Fruit fly (Drosophila melanogaster) whole organism, embryonic: ENCODE results near the gene CG42323.
A peak's percentile ranks its signal among the peaks of the same experiment; 100 is the strongest.

Experiments used
- Adf1 ChIP-seq: fragments of 200-800 bp; sonication (Bioruptor generic); IDR thresholded peaks from 2 replicates; pipeline ENCODE4 v1.3.6; 2022; ENCODE audit warnings: missing biosample characterization, missing genetic modification characterization
- CG10274 ChIP-seq: fragments of 200-800 bp; sonication (Bioruptor generic); optimal IDR thresholded peaks from 3 replicates; lab custom pipeline; 2017; ENCODE audit warnings: missing biosample characterization, mild to moderate bottlenecking, missing genetic modification characterization
- CG10462 ChIP-seq: fragments of 200-800 bp; sonication (Bioruptor generic); optimal IDR thresholded peaks from 2 replicates; lab custom pipeline; 2016; ENCODE audit warnings: missing biosample characterization, missing genetic modification characterization
- CG10543 ChIP-seq: fragments of 200-800 bp; sonication (Bioruptor generic); optimal IDR thresholded peaks from 3 replicates; lab custom pipeline; 2017; ENCODE audit warnings: missing biosample characterization, mild to moderate bottlenecking, missing genetic modification characterization, moderate library complexity
- CG11723 ChIP-seq: fragments of 200-800 bp; sonication (Bioruptor generic); optimal IDR thresholded peaks from 2 replicates; lab custom pipeline; 2017; ENCODE audit warnings: missing biosample characterization, mild to moderate bottlenecking, missing genetic modification characterization
- CG12769 ChIP-seq: fragments of 200-800 bp; sonication (Bioruptor generic); optimal IDR thresholded peaks from 2 replicates; lab custom pipeline; 2019; ENCODE audit warnings: missing biosample characterization, mild to moderate bottlenecking, missing genetic modification characterization, moderate library complexity
- CG13894 ChIP-seq: fragments of 200-800 bp; sonication (Bioruptor generic); optimal IDR thresholded peaks from 3 replicates; lab custom pipeline; 2018; ENCODE audit warnings: missing biosample characterization, mild to moderate bottlenecking, missing genetic modification characterization, moderate library complexity
- CG14667 ChIP-seq: fragments of 200-800 bp; sonication (Bioruptor generic); IDR thresholded peaks from 2 replicates; pipeline ENCODE4 v1.3.6; 2022; ENCODE audit warnings: missing biosample characterization, missing genetic modification characterization
- CG14710 ChIP-seq: fragments of 200-800 bp; sonication (Bioruptor generic); optimal IDR thresholded peaks from 3 replicates; lab custom pipeline; 2019; ENCODE audit warnings: missing biosample characterization, mild to moderate bottlenecking, missing genetic modification characterization, moderate library complexity
- CG16813 ChIP-seq: fragments of 200-800 bp; sonication (Bioruptor generic); IDR thresholded peaks from 3 replicates; pipeline ENCODE4 v1.3.6; 2022; ENCODE audit warnings: missing biosample characterization, missing genetic modification characterization; ENCODE audit not compliant: partially characterized antibody
- CG18476 ChIP-seq: fragments of 200-800 bp; sonication (Bioruptor generic); optimal IDR thresholded peaks from 2 replicates; lab custom pipeline; 2016; ENCODE audit warnings: missing biosample characterization, mild to moderate bottlenecking, missing genetic modification characterization
- CG2120 ChIP-seq: fragments of 200-800 bp; sonication (Bioruptor generic); optimal IDR thresholded peaks from 3 replicates; lab custom pipeline; 2016; ENCODE audit warnings: missing biosample characterization, missing genetic modification characterization
- CG2875 ChIP-seq: fragments of 200-800 bp; sonication (Bioruptor generic); optimal IDR thresholded peaks from 2 replicates; lab custom pipeline; 2017; ENCODE audit warnings: missing biosample characterization, mild to moderate bottlenecking, missing genetic modification characterization, missing genetic modification reagents
- CG3065 ChIP-seq: fragments of 200-800 bp; sonication (Bioruptor generic); optimal IDR thresholded peaks from 2 replicates; lab custom pipeline; 2016; ENCODE audit warnings: missing biosample characterization, missing genetic modification characterization
- CG34224 ChIP-seq: fragments of 200-800 bp; sonication (Bioruptor generic); IDR thresholded peaks from 3 replicates; pipeline ENCODE4 v1.3.6; 2022; ENCODE audit warnings: missing biosample characterization, missing genetic modification characterization; ENCODE audit not compliant: partially characterized antibody
- CG42726 ChIP-seq: fragments of 200-800 bp; sonication (Bioruptor generic); IDR thresholded peaks from 2 replicates; pipeline ENCODE4 v1.3.6; 2022; ENCODE audit warnings: missing biosample characterization, missing genetic modification characterization; ENCODE audit not compliant: partially characterized antibody
- CG4424 ChIP-seq: fragments of 200-800 bp; sonication (Bioruptor generic); optimal IDR thresholded peaks from 3 replicates; lab custom pipeline; 2016; ENCODE audit warnings: missing biosample characterization, missing genetic modification characterization
- CG5245 ChIP-seq: fragments of 200-800 bp; sonication (Bioruptor generic); optimal IDR thresholded peaks from 3 replicates; lab custom pipeline; 2016; ENCODE audit warnings: missing biosample characterization, missing genetic modification characterization
- CG8290 ChIP-seq, 3 experiments: fragments of 200-800 bp; sonication (Bioruptor generic); optimal IDR thresholded peaks; 2 replicates each; lab custom pipeline; 2016 to 2019; ENCODE audit warnings: missing biosample characterization in 3 of 3, missing genetic modification characterization in 3 of 3, mild to moderate bottlenecking in 2 of 3, moderate library complexity in 1 of 3
- CG8765 ChIP-seq: fragments of 200-800 bp; sonication (Bioruptor generic); IDR thresholded peaks from 2 replicates; pipeline ENCODE4 v1.3.6; 2022; ENCODE audit warnings: missing biosample characterization, missing genetic modification characterization
- Chrac-16 ChIP-seq: fragments of 200-800 bp; sonication (Bioruptor generic); optimal IDR thresholded peaks from 3 replicates; lab custom pipeline; 2016; ENCODE audit warnings: missing biosample characterization, missing genetic modification characterization
- CrebB ChIP-seq: fragments of 200-800 bp; sonication (Bioruptor generic); optimal IDR thresholded peaks from 3 replicates; lab custom pipeline; 2018; ENCODE audit warnings: missing biosample characterization, mild to moderate bottlenecking, missing genetic modification characterization
- Dip2 ChIP-seq: fragments of 200-800 bp; sonication (Bioruptor generic); IDR thresholded peaks from 2 replicates; pipeline ENCODE4 v1.3.6; 2022; ENCODE audit warnings: missing biosample characterization, missing genetic modification characterization
- GATAe ChIP-seq: fragments of 200-800 bp; sonication (Bioruptor generic); conservative IDR thresholded peaks from 2 replicates; pipeline ENCODE4 v1.3.6; 2022; ENCODE audit warnings: missing biosample characterization, missing genetic modification characterization
- Hr51 ChIP-seq, 2 experiments: fragments of 200-800 bp; sonication (Bioruptor generic); optimal IDR thresholded peaks; 2 replicates in 1 of 2; 3 replicates in 1 of 2; lab custom pipeline; 2016 to 2018; ENCODE audit warnings: missing biosample characterization in 2 of 2, missing genetic modification characterization in 2 of 2, mild to moderate bottlenecking in 1 of 2, moderate library complexity in 1 of 2
- NFAT ChIP-seq: fragments of 200-800 bp; sonication (Bioruptor generic); IDR thresholded peaks from 2 replicates; pipeline ENCODE4 v1.3.6; 2022; ENCODE audit warnings: missing biosample characterization, missing genetic modification characterization
- PHDP ChIP-seq: fragments of 200-800 bp; sonication (Bioruptor generic); optimal IDR thresholded peaks from 3 replicates; lab custom pipeline; 2018; ENCODE audit warnings: missing biosample characterization, mild to moderate bottlenecking, missing genetic modification characterization, moderate library complexity
- Pdp1 ChIP-seq, 2 experiments: fragments of 200-800 bp; sonication (Bioruptor generic); optimal IDR thresholded peaks; 3 replicates each; lab custom pipeline; 2016; ENCODE audit warnings: missing biosample characterization in 2 of 2, missing genetic modification characterization in 2 of 2, mild to moderate bottlenecking in 1 of 2, moderate library complexity in 1 of 2
- Taf1 ChIP-seq: fragments of 200-800 bp; sonication (Bioruptor generic); IDR thresholded peaks from 2 replicates; pipeline ENCODE4 v1.3.6; 2022; ENCODE audit warnings: missing biosample characterization, missing genetic modification characterization
- al ChIP-seq: fragments of 200-800 bp; sonication (Bioruptor generic); IDR thresholded peaks from 2 replicates; pipeline ENCODE4 v1.3.6; 2022; ENCODE audit warnings: missing biosample characterization, missing genetic modification characterization
- ci ChIP-seq: fragments of 200-800 bp; sonication (Bioruptor generic); IDR thresholded peaks from 3 replicates; pipeline ENCODE4 v1.3.6; 2022; ENCODE audit warnings: missing biosample characterization, missing genetic modification characterization
- eve ChIP-seq, 2 experiments: fragments of >200 bp; optimal IDR thresholded peaks; 2 replicates each; lab custom pipeline; 2017; ENCODE audit warnings: missing biosample characterization in 2 of 2, missing genetic modification characterization in 2 of 2
- gcm ChIP-seq: fragments of 200-800 bp; sonication (Bioruptor generic); optimal IDR thresholded peaks from 2 replicates; lab custom pipeline; 2019; ENCODE audit warnings: missing biosample characterization, mild to moderate bottlenecking, missing genetic modification characterization, moderate library complexity
- hb ChIP-seq: fragments of 200-800 bp; sonication (Bioruptor generic); IDR thresholded peaks from 3 replicates; pipeline ENCODE4 v1.3.6; 2022; ENCODE audit warnings: missing biosample characterization, missing genetic modification characterization; ENCODE audit not compliant: partially characterized antibody
- ken ChIP-seq: fragments of 200-800 bp; sonication (Bioruptor generic); IDR thresholded peaks from 3 replicates; pipeline ENCODE4 v1.3.6; 2022; ENCODE audit warnings: missing biosample characterization, missing genetic modification characterization
- nerfin-2 ChIP-seq: fragments of 200-800 bp; sonication (Bioruptor generic); IDR thresholded peaks from 2 replicates; pipeline ENCODE4 v1.3.6; 2022; ENCODE audit warnings: missing biosample characterization, missing genetic modification characterization; ENCODE audit not compliant: partially characterized antibody
- onecut ChIP-seq: fragments of 200-800 bp; sonication (Bioruptor generic); IDR thresholded peaks from 2 replicates; pipeline ENCODE4 v1.3.6; 2022; ENCODE audit warnings: missing biosample characterization, missing genetic modification characterization
- p53 ChIP-seq: fragments of 200-800 bp; sonication (Bioruptor generic); optimal IDR thresholded peaks from 2 replicates; lab custom pipeline; 2016; ENCODE audit warnings: missing biosample characterization, missing genetic modification characterization
- psq ChIP-seq: fragments of 200-800 bp; sonication (Bioruptor generic); optimal IDR thresholded peaks from 2 replicates; lab custom pipeline; 2017; ENCODE audit warnings: missing biosample characterization, missing genetic modification characterization
- sens ChIP-seq: fragments of 200-800 bp; sonication (Bioruptor generic); peaks from one replicate; lab custom pipeline; 2016; ENCODE audit warnings: missing biosample characterization, missing genetic modification characterization
- sna ChIP-seq: fragments of 200-800 bp; sonication (Bioruptor generic); IDR thresholded peaks from 2 replicates; pipeline ENCODE4 v1.3.6; 2022; ENCODE audit warnings: missing biosample characterization, missing genetic modification characterization; ENCODE audit not compliant: partially characterized antibody
- ssp ChIP-seq: fragments of 200-800 bp; sonication (Bioruptor generic); IDR thresholded peaks from 2 replicates; pipeline ENCODE4 v1.3.6; 2022; ENCODE audit warnings: missing biosample characterization, missing genetic modification characterization
- tap ChIP-seq: fragments of 200-800 bp; optimal IDR thresholded peaks from 3 replicates; lab custom pipeline; 2019; ENCODE audit warnings: missing biosample characterization, mild to moderate bottlenecking, missing genetic modification characterization, moderate library complexity
- tgo ChIP-seq: fragments of 200-800 bp; sonication (Bioruptor generic); IDR thresholded peaks from 3 replicates; pipeline ENCODE4 v1.3.6; 2022; ENCODE audit warnings: missing biosample characterization, missing genetic modification characterization
- unc-4 ChIP-seq: fragments of 200-800 bp; sonication (Bioruptor generic); IDR thresholded peaks from 2 replicates; pipeline ENCODE4 v1.3.6; 2022; ENCODE audit warnings: missing biosample characterization, missing genetic modification characterization; ENCODE audit not compliant: partially characterized antibody
- wdn ChIP-seq: fragments of 200-800 bp; sonication (Bioruptor generic); IDR thresholded peaks from 2 replicates; pipeline ENCODE4 v1.3.6; 2022; ENCODE audit warnings: missing biosample characterization, missing genetic modification characterization
- yki ChIP-seq: fragments of >200 bp; optimal IDR thresholded peaks from 3 replicates; lab custom pipeline; 2018

CG42323 gene

dm6 chrX:18404150-18404631 lies 18.0 kb upstream of the CG42323 start (continued):
- TF ChIP-seq tap (tag; lab: Kevin White, UChicago), result no peak
- TF ChIP-seq Adf1 (GFP tag; lab: Robert Waterston, UW), result peak; percentile 80; the same call in 1 of the 2 replicates
- TF ChIP-seq CG4424 (GFP tag; lab: Kevin White, UChicago), result no peak
- TF ChIP-seq, all 482 proteins: peak for 15

dm6 chrX:18404632-18405238 lies 17.5 kb upstream of the CG42323 start:
- peak; percentile 66 for TF ChIP-seq CG12769 (tag; lab: Kevin White, UChicago)
- no peak for TF ChIP-seq CG8765 (GFP tag; lab: Robert Waterston, UW)
- no peak for TF ChIP-seq ken (GFP tag; lab: Robert Waterston, UW)
- TF ChIP-seq CG34224 (GFP tag; lab: Robert Waterston, UW), result peak; percentile 43; the same call in 1 of the 3 replicates
- TF ChIP-seq onecut (GFP tag; lab: Robert Waterston, UW), result no peak
- TF ChIP-seq psq (GFP tag; lab: Kevin White, UChicago), result no peak
- TF ChIP-seq tgo (GFP tag; lab: Robert Waterston, UW), result no peak
- no peak for TF ChIP-seq GATAe (GFP tag; lab: Robert Waterston, UW)
- TF ChIP-seq wdn (GFP tag; lab: Robert Waterston, UW), result no peak
- TF ChIP-seq Taf1 (GFP tag; lab: Robert Waterston, UW), result no peak
- TF ChIP-seq sna, result peak; percentile 46; the same call in 1 of the 2 replicates
- TF ChIP-seq p53, result no peak
- TF ChIP-seq CG2875 (GFP tag; lab: Kevin White, UChicago), result no peak
- TF ChIP-seq sens (GFP tag; lab: Kevin White, UChicago), result peak; percentile 72
- TF ChIP-seq CG13894 (tag; lab: Kevin White, UChicago), result no peak
- no peak for TF ChIP-seq hb
- TF ChIP-seq CG14667 (GFP tag; lab: Robert Waterston, UW), result no peak
- no peak for TF ChIP-seq CG11723 (GFP tag; lab: Kevin White, UChicago)
- no peak for TF ChIP-seq unc-4 (GFP tag; lab: Robert Waterston, UW)
- TF ChIP-seq CG10543 (GFP tag; lab: Kevin White, UChicago), result peak; percentile 63
- no peak for TF ChIP-seq CG42726 (GFP tag; lab: Robert Waterston, UW)
- TF ChIP-seq Dip2, result no peak
- TF ChIP-seq CG16813 (GFP tag; lab: Robert Waterston, UW), result no peak
- TF ChIP-seq ci (GFP tag; lab: Robert Waterston, UW), result no peak
- no peak for TF ChIP-seq CG3065 (GFP tag; lab: Kevin White, UChicago)
- no peak for TF ChIP-seq PHDP (tag; lab: Kevin White, UChicago)
- TF ChIP-seq CG10274 (GFP tag; lab: Kevin White, UChicago), result no peak
- peak in 1 of 2 experiments; percentile 87 for TF ChIP-seq eve (GFP tag; optimal IDR thresholded peaks at IDR 0.05; lab: Kevin White, UChicago)
- peak; percentile 74 for TF ChIP-seq CG2120 (GFP tag; lab: Kevin White, UChicago)
- TF ChIP-seq Chrac-16 (GFP tag; lab: Kevin White, UChicago), result no peak
- TF ChIP-seq ssp, result no peak
- TF ChIP-seq Pdp1 (GFP tag; optimal IDR thresholded peaks at IDR 0.05; lab: Kevin White, UChicago), result peak in 1 of 2 experiments; percentile 97
- TF ChIP-seq CG14710, result peak; percentile 20
- TF ChIP-seq nerfin-2 (GFP tag; lab: Robert Waterston, UW), result no peak
- peak in 1 of 2 experiments; percentile 49 for TF ChIP-seq Hr51 (GFP tag; optimal IDR thresholded peaks at IDR 0.05; lab: Kevin White, UChicago)
- TF ChIP-seq gcm (GFP tag; lab: Kevin White, UChicago), result no peak
- TF ChIP-seq CG10462, result no peak
- peak; percentile 64 for TF ChIP-seq yki (lab: Kevin White, UChicago)
- peak; percentile 4 for TF ChIP-seq CG18476 (GFP tag; lab: Kevin White, UChicago)
- TF ChIP-seq CG8290 (GFP tag; optimal IDR thresholded peaks at IDR 0.05; lab: Kevin White, UChicago), result no peak
- TF ChIP-seq CG8290 (tag; optimal IDR thresholded peaks at IDR 0.05; lab: Kevin White, UChicago), result peak in 1 of 2 experiments; percentile 34
- no peak for TF ChIP-seq NFAT
- TF ChIP-seq al (GFP tag; lab: Robert Waterston, UW), result no peak
- no peak for TF ChIP-seq CG5245 (GFP tag; lab: Kevin White, UChicago)
- TF ChIP-seq CrebB (tag; lab: Kevin White, UChicago), result no peak
